Worm (Caenorhabditis elegans) whole organism, young adult: Measurements from ENCODE around the gene K11H3.5.
"Not testable (repeated sequence)": the region's sequence is repeated elsewhere in the genome, so short reads cannot be mapped to it uniquely, and the experiment has no call there.

ENCODE experiments used
- F57C9.4 ChIP-seq: sonication (generic microtip); optimal IDR thresholded peaks from 2 replicates; lab custom pipeline; 2017; ENCODE audit warnings: mild to moderate bottlenecking, missing genetic modification characterization, missing compliant biosample characterization
- Y56A3A.18 ChIP-seq: fragments of 200-800 bp; sonication (Bioruptor generic); IDR thresholded peaks from 2 replicates; pipeline ENCODE4 v1.3.6; 2022; ENCODE audit warnings: missing genetic modification reagents, missing genetic modification characterization, missing compliant biosample characterization
- lag-1 ChIP-seq: fragments of 200-800 bp; sonication (Bioruptor generic); IDR thresholded peaks from 2 replicates; pipeline ENCODE4 v1.3.6; 2022; ENCODE audit warnings: missing genetic modification reagents, missing genetic modification characterization, missing compliant biosample characterization
- pha-4 ChIP-seq: fragments of 150-350 bp; sonication (generic microtip); optimal IDR thresholded peaks from 2 replicates; lab custom pipeline; 2014; ENCODE audit warnings: missing biosample characterization, missing genetic modification reagents, missing genetic modification characterization
- somi-1 ChIP-seq: fragments of 200-800 bp; sonication (Bioruptor generic); optimal IDR thresholded peaks from 2 replicates; lab custom pipeline; 2018; ENCODE audit warnings: mild to moderate bottlenecking, missing genetic modification characterization, missing compliant biosample characterization
- tlf-1 ChIP-seq: fragments of 200-800 bp; sonication (Bioruptor generic); optimal IDR thresholded peaks from 2 replicates; lab custom pipeline; 2018; ENCODE audit warnings: mild to moderate bottlenecking, missing genetic modification characterization, missing compliant biosample characterization

DNA sequence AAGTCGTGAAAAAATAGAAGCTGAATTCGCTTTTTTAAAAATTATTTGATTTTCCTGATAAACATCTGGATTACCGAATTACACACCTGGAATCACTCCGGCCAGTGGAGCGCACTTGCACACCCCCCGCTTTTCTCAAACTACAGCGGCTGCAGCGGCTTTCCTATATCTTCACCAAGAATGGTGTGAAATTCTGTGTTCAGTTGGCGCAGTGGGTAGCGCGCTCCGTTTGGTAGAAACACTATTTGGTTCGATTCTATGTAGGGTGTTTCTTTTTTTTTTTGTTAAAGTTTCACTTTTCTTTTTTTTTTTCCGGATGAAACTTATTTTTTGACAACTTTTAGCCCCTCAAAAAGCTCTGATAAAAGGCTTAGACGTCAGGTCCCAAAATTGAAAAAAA lies 5.5 kb downstream of the K11H3.5 start:
- TF ChIP-seq Y56A3A.18 (GFP tag; lab: Robert Waterston, UW); somi-1 (GFP tag; lab: Kevin White, UChicago); lag-1 (GFP tag; lab: Robert Waterston, UW); pha-4 (tag; lab: Kevin White, UChicago); tlf-1 (GFP tag; lab: Kevin White, UChicago); F57C9.4 (tag; lab: Kevin White, UChicago): not testable (repeated sequence)
